Worm (Caenorhabditis elegans): ENCODE results near the gene R07E5.6.

R07E5.6 gene

DNA sequence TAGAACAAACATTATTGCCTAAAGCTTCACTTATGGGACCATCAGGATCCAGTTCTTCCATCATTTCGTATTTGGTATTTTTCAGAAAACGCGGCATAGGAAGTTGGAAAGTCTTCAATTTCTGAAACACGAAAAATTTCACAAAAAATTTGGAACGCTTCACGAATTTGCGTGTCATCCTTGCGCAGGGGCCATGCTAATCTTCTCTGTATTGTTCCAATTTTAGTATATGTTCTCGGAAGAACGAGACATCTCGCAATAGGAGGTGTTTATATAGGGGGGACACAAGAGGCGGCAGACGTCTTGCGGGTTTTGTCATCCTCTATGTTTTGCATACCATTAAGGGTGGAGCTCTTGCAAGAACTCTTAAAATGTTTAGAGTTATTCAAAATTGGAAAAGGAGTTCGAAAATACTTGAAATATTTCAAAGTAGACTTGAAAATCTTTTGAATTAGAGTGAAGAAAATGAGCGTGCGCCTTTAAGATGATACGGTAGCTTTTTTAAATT is 28.2 kb downstream of the R07E5.6 start (continued):
- TF ChIP-seq ceh-6 (GFP tag; optimal IDR thresholded peaks at IDR 0.05): peak; percentile 42
- peak; percentile 66 for TF ChIP-seq pat-9 (tag; optimal IDR thresholded peaks at IDR 0.05)
- peak; percentile 62 for TF ChIP-seq fkh-6 (tag; optimal IDR thresholded peaks at IDR 0.05)
- peak; percentile 80 for TF ChIP-seq unc-3 (GFP tag; conservative IDR thresholded peaks at IDR 0.05)
- peak; percentile 17 for TF ChIP-seq unc-3 (tag; optimal IDR thresholded peaks at IDR 0.05)
- peak; percentile 73 for TF ChIP-seq che-1 (tag; optimal IDR thresholded peaks at IDR 0.05)
- peak; percentile 7 for TF ChIP-seq tbx-2 (tag; optimal IDR thresholded peaks at IDR 0.05)
- TF ChIP-seq madf-2 (tag; optimal IDR thresholded peaks at IDR 0.05): peak; percentile 33
- TF ChIP-seq sox-4 (tag; optimal IDR thresholded peaks at IDR 0.05): peak; percentile 59
- TF ChIP-seq Y22D7AL.16 (tag; optimal IDR thresholded peaks at IDR 0.05): peak; percentile 35
- TF ChIP-seq ceh-45 (GFP tag; IDR thresholded peaks at IDR 0.05): peak; percentile 82
- TF ChIP-seq hlh-6 (tag; optimal IDR thresholded peaks at IDR 0.05): peak; percentile 67
- TF ChIP-seq ceh-19 (GFP tag; optimal IDR thresholded peaks at IDR 0.05): peak; percentile 63
- peak; percentile 32 for TF ChIP-seq hlh-15 (tag; optimal IDR thresholded peaks at IDR 0.05)
- peak; percentile 53 for TF ChIP-seq nhr-232 (tag; optimal IDR thresholded peaks at IDR 0.05)
- peak; percentile 48 for TF ChIP-seq npax-4 (tag; optimal IDR thresholded peaks at IDR 0.05)

DNA sequence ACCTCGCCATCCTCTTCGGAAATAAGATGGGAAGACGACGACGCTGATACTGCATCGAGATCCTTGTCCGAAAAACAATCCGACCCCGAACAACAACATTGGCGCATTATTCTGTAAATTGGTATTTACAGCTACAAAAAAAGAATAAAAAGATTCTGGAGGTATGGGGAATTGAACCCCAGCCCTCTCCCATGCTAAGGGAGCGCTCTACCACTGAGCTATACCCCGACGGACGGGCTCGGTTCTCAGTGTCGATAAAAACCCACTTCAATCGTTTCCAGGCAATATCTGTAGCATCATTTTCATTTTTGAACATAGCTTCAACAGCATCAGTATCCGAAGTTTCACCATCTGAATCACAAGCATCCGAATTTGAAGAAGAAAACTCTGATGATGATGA is 30.2 kb downstream of the R07E5.6 start:
- TF ChIP-seq ceh-30 (tag; optimal IDR thresholded peaks at IDR 0.05) (no peak), ceh-19 (GFP tag; optimal IDR thresholded peaks at IDR 0.05) (no peak), unc-3 (GFP tag; conservative IDR thresholded peaks at IDR 0.05) (peak; percentile 40; the same call in 1 of the 2 replicates), unc-3 (tag; optimal IDR thresholded peaks at IDR 0.05) (no peak), C38D4.7 (GFP tag; optimal IDR thresholded peaks at IDR 0.05) (peak; percentile 15), C08G9.2 (tag; optimal IDR thresholded peaks at IDR 0.05) (peak; percentile 10), ceh-45 (GFP tag; IDR thresholded peaks at IDR 0.05) (0 out of 2 replicates have a peak, but pooled peaks have one; percentile 42), T23F11.4 (GFP tag; optimal IDR thresholded peaks at IDR 0.05) (peak; percentile 56), Y22D7AL.16 (tag; optimal IDR thresholded peaks at IDR 0.05) (peak; percentile 14), sox-4 (tag; optimal IDR thresholded peaks at IDR 0.05) (peak; percentile 8)

DNA sequence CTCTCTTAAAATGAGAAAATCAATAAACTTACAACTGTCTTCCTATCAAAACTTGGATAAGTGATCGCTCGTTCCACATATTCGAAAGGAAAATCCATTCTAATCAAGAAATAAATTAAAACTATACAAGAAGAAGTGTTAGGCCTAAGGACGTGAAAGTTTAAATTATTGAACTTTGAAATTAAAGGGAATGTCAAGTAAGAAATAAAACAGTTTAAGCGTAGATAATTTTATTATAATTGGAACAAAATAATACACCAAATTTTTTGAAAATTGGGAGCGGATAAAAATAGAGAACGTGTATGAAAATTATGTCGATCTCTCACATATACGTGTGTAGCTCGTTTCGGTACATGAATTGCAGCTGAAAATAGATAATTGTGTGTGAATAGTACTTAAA is 30.8 kb downstream of the R07E5.6 start, which contains the start of gene C28A5.6:
Gene C28A5.6, minus strand, starts transcription at position 101 of the 400 bp plus-strand sequence.
- TF ChIP-seq che-1 (tag; optimal IDR thresholded peaks at IDR 0.05) (no peak), sox-4 (tag; optimal IDR thresholded peaks at IDR 0.05) (no peak), C08G9.2 (tag; optimal IDR thresholded peaks at IDR 0.05) (no peak), tbx-7 (tag; optimal IDR thresholded peaks at IDR 0.05) (no peak), hlh-15 (tag; optimal IDR thresholded peaks at IDR 0.05) (no peak), hlh-13 (GFP tag; optimal IDR thresholded peaks at IDR 0.05) (no peak), pqm-1 (tag; optimal IDR thresholded peaks at IDR 0.05) (no peak), pha-4 (tag; optimal IDR thresholded peaks at IDR 0.05) (no peak)

DNA sequence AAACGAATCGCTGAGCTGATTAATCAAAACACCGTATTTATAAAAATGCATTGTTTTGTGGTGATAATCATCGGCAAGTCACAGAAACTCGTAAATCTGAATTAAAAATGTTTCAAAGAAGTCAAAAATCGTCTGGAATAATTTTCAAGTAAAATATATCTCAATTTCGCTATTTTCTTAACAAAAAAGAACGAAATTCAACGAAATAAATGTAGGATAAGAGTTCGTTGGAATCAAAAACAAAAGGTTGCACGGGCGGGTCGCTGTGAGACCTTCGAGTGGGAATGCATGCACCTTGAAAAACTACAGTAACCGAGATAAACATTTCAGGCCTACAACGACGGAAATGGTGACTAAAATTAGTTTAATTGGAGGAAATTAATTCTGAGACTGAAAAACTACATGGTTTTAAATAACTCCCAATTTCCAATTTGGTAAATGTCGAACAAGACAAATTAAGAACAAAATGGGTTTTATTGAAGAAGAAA is 35.8 kb downstream of the R07E5.6 start, which contains the start of gene C28A5.1:
Gene C28A5.1, minus strand, starts transcription at position 51 of the 488 bp plus-strand sequence.
- TF ChIP-seq mec-3 (tag; optimal IDR thresholded peaks at IDR 0.05; ENCODE audit: borderline replicate concordance): no peak
- TF ChIP-seq lim-6 (tag; optimal IDR thresholded peaks at IDR 0.05): no peak
- no peak for TF ChIP-seq Y22D7AL.16 (tag; optimal IDR thresholded peaks at IDR 0.05)
- TF ChIP-seq ceh-31 (tag; optimal IDR thresholded peaks at IDR 0.05): no peak
- TF ChIP-seq ceh-2 (tag; optimal IDR thresholded peaks at IDR 0.05): no peak
- no peak for TF ChIP-seq dmd-4 (tag; optimal IDR thresholded peaks at IDR 0.05; ENCODE audit: borderline replicate concordance)
- no peak for TF ChIP-seq rnt-1 (tag; optimal IDR thresholded peaks at IDR 0.05)
- TF ChIP-seq pat-9 (tag; optimal IDR thresholded peaks at IDR 0.05): no peak
- TF ChIP-seq syd-9 (tag; optimal IDR thresholded peaks at IDR 0.05): no peak
- no peak for TF ChIP-seq gmeb-2 (tag; optimal IDR thresholded peaks at IDR 0.05)
- no peak for TF ChIP-seq madf-2 (tag; optimal IDR thresholded peaks at IDR 0.05)
- TF ChIP-seq C38D4.7 (GFP tag; optimal IDR thresholded peaks at IDR 0.05): no peak
- no peak for TF ChIP-seq K02D7.2 (tag; optimal IDR thresholded peaks at IDR 0.05)
- TF ChIP-seq hlh-8 (tag; optimal IDR thresholded peaks at IDR 0.05): no peak
- TF ChIP-seq tbx-2 (tag; optimal IDR thresholded peaks at IDR 0.05): no peak
- TF ChIP-seq ceh-18 (tag; optimal IDR thresholded peaks at IDR 0.05): no peak
- TF ChIP-seq fax-1 (tag; optimal IDR thresholded peaks at IDR 0.05): no peak
- no peak for TF ChIP-seq ceh-34 (tag; optimal IDR thresholded peaks at IDR 0.05)
- TF ChIP-seq K09A11.1 (tag; optimal IDR thresholded peaks at IDR 0.05; ENCODE audit: insufficient read depth): no peak
